Fruit fly (Drosophila melanogaster) whole organism, embryonic: Measurements from ENCODE around the gene CG3662.

Source experiments
- Ada2b ChIP-seq: fragments of 200-800 bp; sonication (Bioruptor generic); IDR thresholded peaks from 2 replicates; pipeline ENCODE4 v1.3.6; 2022; ENCODE audit warnings: missing biosample characterization, missing genetic modification characterization
- Atf3 ChIP-seq: fragments of 200-800 bp; sonication (Bioruptor generic); optimal IDR thresholded peaks from 3 replicates; lab custom pipeline; 2016; ENCODE audit warnings: missing biosample characterization, missing genetic modification characterization
- CG10147 ChIP-seq: fragments of 200-800 bp; sonication (Bioruptor generic); optimal IDR thresholded peaks from 2 replicates; lab custom pipeline; 2019; ENCODE audit warnings: missing biosample characterization, mild to moderate bottlenecking, missing genetic modification characterization, moderate library complexity
- CG11398 ChIP-seq: fragments of 200-800 bp; sonication (Bioruptor generic); optimal IDR thresholded peaks from 2 replicates; lab custom pipeline; 2016; ENCODE audit warnings: missing biosample characterization, missing genetic modification characterization
- CG12236 ChIP-seq: fragments of 200-800 bp; sonication (Bioruptor generic); optimal IDR thresholded peaks from 2 replicates; lab custom pipeline; 2016; ENCODE audit warnings: missing biosample characterization, missing genetic modification characterization
- CG12391 ChIP-seq: fragments of 200-800 bp; sonication (Bioruptor generic); optimal IDR thresholded peaks from 3 replicates; lab custom pipeline; 2018; ENCODE audit warnings: missing biosample characterization, mild to moderate bottlenecking, missing genetic modification characterization, moderate library complexity
- CG12942 ChIP-seq: fragments of 200-800 bp; sonication (Bioruptor generic); optimal IDR thresholded peaks from 3 replicates; lab custom pipeline; 2016; ENCODE audit warnings: missing biosample characterization, missing genetic modification characterization
- CG14965 ChIP-seq: fragments of 200-800 bp; sonication (Bioruptor generic); optimal IDR thresholded peaks from 2 replicates; lab custom pipeline; 2016; ENCODE audit warnings: missing biosample characterization, missing genetic modification characterization, borderline replicate concordance
- CG15696 ChIP-seq: fragments of 200-800 bp; sonication (Bioruptor generic); optimal IDR thresholded peaks from 2 replicates; lab custom pipeline; 2019; ENCODE audit warnings: missing biosample characterization, mild to moderate bottlenecking, missing genetic modification characterization, moderate library complexity
- CG17328 ChIP-seq: fragments of 200-800 bp; sonication (Bioruptor generic); IDR thresholded peaks from 2 replicates; pipeline ENCODE4 v1.3.6; 2022; ENCODE audit warnings: missing biosample characterization, missing genetic modification characterization
- CG17829 ChIP-seq: fragments of 200-800 bp; optimal IDR thresholded peaks from 2 replicates; lab custom pipeline; 2019; ENCODE audit warnings: missing biosample characterization, mild to moderate bottlenecking, missing genetic modification characterization, moderate library complexity
- CG18599 ChIP-seq: fragments of 200-800 bp; sonication (Bioruptor generic); optimal IDR thresholded peaks from 3 replicates; lab custom pipeline; 2017; ENCODE audit warnings: missing biosample characterization, missing genetic modification characterization, mild to moderate bottlenecking, moderate library complexity, missing genetic modification reagents
- CG18619 ChIP-seq: fragments of 200-800 bp; sonication (Bioruptor generic); optimal IDR thresholded peaks from 3 replicates; lab custom pipeline; 2017; ENCODE audit warnings: missing biosample characterization, mild to moderate bottlenecking, missing genetic modification characterization
- CG31388 ChIP-seq: fragments of 200-800 bp; sonication (Bioruptor generic); optimal IDR thresholded peaks from 2 replicates; lab custom pipeline; 2016; ENCODE audit warnings: missing biosample characterization, missing genetic modification characterization
- CG32772 ChIP-seq: fragments of 200-800 bp; sonication (Bioruptor generic); IDR thresholded peaks from 2 replicates; pipeline ENCODE4 v1.3.6; 2022; ENCODE audit warnings: missing biosample characterization, missing genetic modification characterization
- CG3838 ChIP-seq: fragments of 200-800 bp; sonication (Bioruptor generic); optimal IDR thresholded peaks from 3 replicates; lab custom pipeline; 2016; ENCODE audit warnings: missing biosample characterization, missing genetic modification characterization
- CG4617 ChIP-seq: fragments of 200-800 bp; sonication (Bioruptor generic); optimal IDR thresholded peaks from 3 replicates; lab custom pipeline; 2016; ENCODE audit warnings: missing biosample characterization, missing genetic modification characterization, borderline replicate concordance
- CG7357 ChIP-seq: fragments of 200-800 bp; sonication (Bioruptor generic); IDR thresholded peaks from 3 replicates; pipeline ENCODE4 v1.3.6; 2022; ENCODE audit warnings: missing biosample characterization, missing genetic modification characterization
- CG9876 ChIP-seq: fragments of 200-800 bp; sonication (Bioruptor generic); optimal IDR thresholded peaks from 2 replicates; lab custom pipeline; 2016; ENCODE audit warnings: missing biosample characterization, missing genetic modification characterization
- CrebB ChIP-seq: fragments of 200-800 bp; sonication (Bioruptor generic); optimal IDR thresholded peaks from 3 replicates; lab custom pipeline; 2018; ENCODE audit warnings: missing biosample characterization, mild to moderate bottlenecking, missing genetic modification characterization
- D19B ChIP-seq: fragments of 200-800 bp; sonication (Bioruptor generic); optimal IDR thresholded peaks from 2 replicates; lab custom pipeline; 2017; ENCODE audit warnings: missing biosample characterization, mild to moderate bottlenecking, missing genetic modification characterization
- Dp ChIP-seq: fragments of 200-800 bp; sonication (Bioruptor generic); optimal IDR thresholded peaks from 2 replicates; lab custom pipeline; 2018; ENCODE audit warnings: missing biosample characterization, mild to moderate bottlenecking, missing genetic modification characterization, moderate library complexity
- Drgx ChIP-seq: fragments of 200-800 bp; sonication (Bioruptor generic); IDR thresholded peaks from 2 replicates; pipeline ENCODE4 v1.3.6; 2022; ENCODE audit warnings: missing biosample characterization, missing genetic modification characterization
- Ets97D ChIP-seq: fragments of 200-800 bp; sonication (Bioruptor generic); optimal IDR thresholded peaks from 3 replicates; lab custom pipeline; 2016; ENCODE audit warnings: missing biosample characterization, missing genetic modification characterization
- Fer1 ChIP-seq: fragments of 200-800 bp; sonication (Bioruptor generic); optimal IDR thresholded peaks from 2 replicates; lab custom pipeline; 2017; ENCODE audit warnings: missing biosample characterization, mild to moderate bottlenecking, missing genetic modification characterization
- H2.0 ChIP-seq: fragments of 200-800 bp; sonication (Bioruptor generic); IDR thresholded peaks from 2 replicates; pipeline ENCODE4 v1.3.6; 2022; ENCODE audit warnings: missing biosample characterization, missing genetic modification characterization
- Lim3 ChIP-seq: fragments of 200-800 bp; sonication (Bioruptor generic); IDR thresholded peaks from 2 replicates; pipeline ENCODE4 v1.3.6; 2022; ENCODE audit warnings: missing biosample characterization, missing genetic modification characterization
- Med ChIP-seq: fragments of 200-800 bp; sonication (Bioruptor generic); peaks from one replicate; lab custom pipeline; 2016; ENCODE audit warnings: missing biosample characterization, missing genetic modification characterization, mild to moderate bottlenecking, inconsistent platforms, moderate library complexity
- Nf-YC ChIP-seq: fragments of 200-800 bp; optimal IDR thresholded peaks from 3 replicates; lab custom pipeline; 2019; ENCODE audit warnings: missing biosample characterization, mild to moderate bottlenecking, missing genetic modification characterization, moderate library complexity
- Pdp1 ChIP-seq, 2 experiments: fragments of 200-800 bp; sonication (Bioruptor generic); optimal IDR thresholded peaks; 3 replicates each; lab custom pipeline; 2016; ENCODE audit warnings: missing biosample characterization in 2 of 2, missing genetic modification characterization in 2 of 2, mild to moderate bottlenecking in 1 of 2, moderate library complexity in 1 of 2
- Trl ChIP-seq, 3 experiments: fragments of >200 bp in 2 of 3; fragments of 200-800 bp in 1 of 3; sonication (Bioruptor generic) in 1 of 3; optimal IDR thresholded peaks; 2 replicates in 1 of 3; 3 replicates in 2 of 3; lab custom pipeline; 2016 to 2017; ENCODE audit warnings: missing biosample characterization in 1 of 3, missing genetic modification characterization in 1 of 3
- YL-1 ChIP-seq: fragments of 200-800 bp; sonication (Bioruptor generic); optimal IDR thresholded peaks from 3 replicates; lab custom pipeline; 2017; ENCODE audit warnings: missing biosample characterization, mild to moderate bottlenecking, missing genetic modification characterization
- abd-A ChIP-seq: fragments of 200-800 bp; sonication (Bioruptor generic); optimal IDR thresholded peaks from 3 replicates; lab custom pipeline; 2019; ENCODE audit warnings: missing biosample characterization, mild to moderate bottlenecking, missing genetic modification characterization, moderate library complexity
- bbx ChIP-seq: fragments of 200-800 bp; sonication (Bioruptor generic); IDR thresholded peaks from 2 replicates; pipeline ENCODE4 v1.3.6; 2022; ENCODE audit warnings: missing biosample characterization, missing genetic modification characterization; ENCODE audit not compliant: partially characterized antibody
- dati ChIP-seq: fragments of 200-800 bp; sonication (Bioruptor generic); IDR thresholded peaks from 2 replicates; pipeline ENCODE4 v1.3.6; 2022; ENCODE audit warnings: missing biosample characterization, missing genetic modification characterization
- dpn ChIP-seq, 2 experiments: fragments of 200-800 bp; sonication (Bioruptor generic); optimal IDR thresholded peaks; 3 replicates each; lab custom pipeline; 2016; ENCODE audit warnings: missing biosample characterization in 2 of 2, missing genetic modification characterization in 2 of 2
- fd3F ChIP-seq: fragments of 200-800 bp; sonication (Bioruptor generic); optimal IDR thresholded peaks from 2 replicates; lab custom pipeline; 2018; ENCODE audit warnings: missing biosample characterization, mild to moderate bottlenecking, missing genetic modification characterization, moderate library complexity
- jing ChIP-seq: fragments of 200-800 bp; sonication (Bioruptor generic); optimal IDR thresholded peaks from 2 replicates; lab custom pipeline; 2018; ENCODE audit warnings: missing biosample characterization, mild to moderate bottlenecking, missing genetic modification characterization
- kni ChIP-seq: fragments of 200-800 bp; sonication (Bioruptor generic); optimal IDR thresholded peaks from 3 replicates; lab custom pipeline; 2017; ENCODE audit warnings: mild to moderate bottlenecking, missing biosample characterization, missing genetic modification reagents, missing genetic modification characterization
- lov ChIP-seq, 2 experiments: fragments of 200-800 bp in 1 of 2; fragments of >200 bp in 1 of 2; sonication (Bioruptor generic) in 1 of 2; IDR thresholded peaks in 1 of 2; optimal IDR thresholded peaks in 1 of 2; 2 replicates in 1 of 2; 3 replicates in 1 of 2; pipeline versions ENCODE4 v1.3.6 to Lab custom; 2017 to 2022; ENCODE audit warnings: missing biosample characterization in 1 of 2, missing genetic modification characterization in 1 of 2
- nmo ChIP-seq: fragments of 200-800 bp; sonication (Bioruptor generic); optimal IDR thresholded peaks from 2 replicates; lab custom pipeline; 2018; ENCODE audit warnings: missing biosample characterization, mild to moderate bottlenecking, missing genetic modification characterization, moderate library complexity
- pnt ChIP-seq: fragments of 200-800 bp; sonication (Bioruptor generic); optimal IDR thresholded peaks from 3 replicates; lab custom pipeline; 2016; ENCODE audit warnings: missing biosample characterization, missing genetic modification characterization
- pum ChIP-seq: fragments of 200-800 bp; sonication (Bioruptor generic); optimal IDR thresholded peaks from 2 replicates; lab custom pipeline; 2016; ENCODE audit warnings: missing biosample characterization, missing genetic modification characterization
- ranshi ChIP-seq: fragments of 200-800 bp; sonication (Bioruptor generic); IDR thresholded peaks from 2 replicates; pipeline ENCODE4 v1.3.6; 2022; ENCODE audit warnings: missing biosample characterization, missing genetic modification characterization
- sc ChIP-seq, 3 experiments: fragments of >200 bp in 2 of 3; fragments of 200-800 bp in 1 of 3; sonication (Bioruptor generic) in 1 of 3; optimal IDR thresholded peaks; 2 replicates in 2 of 3; 3 replicates in 1 of 3; lab custom pipeline; 2017; ENCODE audit warnings: mild to moderate bottlenecking in 1 of 3, missing biosample characterization in 1 of 3, missing genetic modification characterization in 1 of 3, missing genetic modification reagents in 1 of 3
- sob ChIP-seq: fragments of 200-800 bp; sonication (Bioruptor generic); IDR thresholded peaks from 2 replicates; pipeline ENCODE4 v1.3.6; 2022; ENCODE audit warnings: missing biosample characterization, missing genetic modification characterization
- ssp ChIP-seq: fragments of 200-800 bp; sonication (Bioruptor generic); IDR thresholded peaks from 2 replicates; pipeline ENCODE4 v1.3.6; 2022; ENCODE audit warnings: missing biosample characterization, missing genetic modification characterization
- zfh2 ChIP-seq: fragments of 200-800 bp; sonication (Bioruptor generic); optimal IDR thresholded peaks from 2 replicates; lab custom pipeline; 2016; ENCODE audit warnings: missing biosample characterization, missing genetic modification characterization

CG3662 gene

DNA sequence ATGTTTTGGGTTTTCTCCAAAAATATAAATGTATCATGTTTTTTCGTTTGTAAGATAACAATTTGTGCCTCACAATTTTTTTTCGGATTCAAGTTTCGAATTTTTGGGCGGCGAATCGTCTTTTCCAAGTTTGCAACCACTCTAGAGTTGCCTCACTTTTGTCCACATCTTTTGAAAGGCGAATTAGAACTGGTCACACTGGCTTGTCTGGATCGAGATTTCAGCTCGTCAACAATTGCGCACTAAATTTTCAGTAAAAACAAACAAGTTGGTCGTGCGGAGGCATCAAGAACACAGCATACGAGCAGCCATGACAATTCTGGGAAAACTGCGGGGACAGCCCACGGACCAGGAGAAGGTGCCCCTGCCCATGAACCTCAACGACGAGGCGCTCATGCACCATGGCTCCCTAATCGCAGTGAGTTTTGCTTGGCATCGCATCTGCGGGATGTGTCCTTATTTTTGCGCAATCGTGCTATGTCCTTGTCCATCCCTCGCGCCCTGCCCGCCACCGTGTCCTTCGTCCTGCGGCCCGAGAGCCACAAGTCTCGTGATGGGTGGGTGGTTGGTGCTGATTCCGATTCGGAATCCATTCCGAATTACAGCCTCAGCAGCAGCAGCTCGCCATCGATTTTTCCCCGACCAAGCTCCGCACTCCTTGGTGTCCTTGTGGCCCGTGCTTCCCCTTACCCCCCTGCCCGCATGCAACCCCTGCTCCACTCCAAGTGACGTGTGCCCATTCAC is at the start of gene CG3662 (continued):
- TF ChIP-seq H2.0 (GFP tag; lab: Robert Waterston, UW) (no peak), Fer1 (peak; percentile 33), jing (GFP tag; lab: Kevin White, UChicago) (no peak), CG12391 (tag; lab: Kevin White, UChicago) (peak; percentile 17), sc (optimal IDR thresholded peaks at IDR 0.05; lab: Kevin White, UChicago) (no peak), sc (GFP tag; optimal IDR thresholded peaks at IDR 0.05; lab: Kevin White, UChicago) (no peak), Ets97D (peak; percentile 71), YL-1 (GFP tag; lab: Kevin White, UChicago) (peak; percentile 77), CrebB (no peak), CG14965 (GFP tag; lab: Kevin White, UChicago) (no peak), CG12236 (GFP tag; lab: Kevin White, UChicago) (no peak), sob (GFP tag; lab: Robert Waterston, UW) (no peak), pum (GFP tag; lab: Kevin White, UChicago) (no peak), ssp (GFP tag; lab: Robert Waterston, UW) (0 out of 2 replicates have a peak, but pooled peaks have one; percentile 9), Ada2b (GFP tag; lab: Robert Waterston, UW) (no peak), CG4617 (peak; percentile 87), lov (optimal IDR thresholded peaks at IDR 0.05; lab: Kevin White, UChicago) (no peak), lov (GFP tag; IDR thresholded peaks at IDR 0.05; lab: Robert Waterston, UW) (no peak), CG15696 (no peak), Trl (optimal IDR thresholded peaks at IDR 0.05; lab: Kevin White, UChicago) (no peak), Trl (GFP tag; optimal IDR thresholded peaks at IDR 0.05; lab: Kevin White, UChicago) (no peak), CG7357 (GFP tag; lab: Robert Waterston, UW) (no peak), Drgx (GFP tag; lab: Robert Waterston, UW) (no peak), ranshi (GFP tag; lab: Robert Waterston, UW) (no peak), abd-A (no peak), fd3F (GFP tag; lab: Kevin White, UChicago) (no peak), dpn (GFP tag; optimal IDR thresholded peaks at IDR 0.05; lab: Kevin White, UChicago) (peak in 1 of 2 experiments; percentile 6), CG11398 (GFP tag; lab: Kevin White, UChicago) (no peak), Nf-YC (tag; lab: Kevin White, UChicago) (peak; percentile 20), CG10147 (peak; percentile 1), CG9876 (GFP tag; lab: Kevin White, UChicago) (no peak), CG3838 (GFP tag; lab: Kevin White, UChicago) (no peak), CG18619 (no peak), Med (GFP tag; lab: Kevin White, UChicago) (peak; percentile 88), Pdp1 (GFP tag; optimal IDR thresholded peaks at IDR 0.05; lab: Kevin White, UChicago) (peak in 1 of 2 experiments; percentile 44), nmo (peak; percentile 17), zfh2 (no peak), CG17829 (tag; lab: Kevin White, UChicago) (peak; percentile 7), Dp (GFP tag; lab: Kevin White, UChicago) (peak; percentile 98), Atf3 (GFP tag; lab: Kevin White, UChicago) (no peak), CG18599 (GFP tag; lab: Kevin White, UChicago) (no peak), CG32772 (GFP tag; lab: Robert Waterston, UW) (no peak), pnt (GFP tag; lab: Kevin White, UChicago) (no peak), D19B (GFP tag; lab: Kevin White, UChicago) (no peak), CG17328 (GFP tag; lab: Robert Waterston, UW) (no peak), CG12942 (GFP tag; lab: Kevin White, UChicago) (no peak), dati (GFP tag; lab: Robert Waterston, UW) (no peak), kni (no peak), bbx (GFP tag; lab: Robert Waterston, UW) (peak; percentile 33; the same call in 1 of the 2 replicates), CG31388 (GFP tag; lab: Kevin White, UChicago) (no peak), Lim3 (GFP tag; lab: Robert Waterston, UW) (no peak)
- TF ChIP-seq, all 482 proteins: peak for 100
